Worm (Caenorhabditis elegans) whole organism, L4/young adult: ENCODE results near the gene ciao-2B.

Experiments used
- W03F9.2 ChIP-seq: fragments of 150-350 bp; optimal IDR thresholded peaks from 2 replicates; lab custom pipeline; 2014; ENCODE audit warnings: missing biosample characterization, missing genetic modification characterization
- him-1 ChIP-seq: sonication (generic microtip); optimal IDR thresholded peaks from 2 replicates; lab custom pipeline; 2016; ENCODE audit warnings: missing genotype, missing genetic modification reagents, missing genetic modification characterization, missing compliant biosample characterization

DNA sequence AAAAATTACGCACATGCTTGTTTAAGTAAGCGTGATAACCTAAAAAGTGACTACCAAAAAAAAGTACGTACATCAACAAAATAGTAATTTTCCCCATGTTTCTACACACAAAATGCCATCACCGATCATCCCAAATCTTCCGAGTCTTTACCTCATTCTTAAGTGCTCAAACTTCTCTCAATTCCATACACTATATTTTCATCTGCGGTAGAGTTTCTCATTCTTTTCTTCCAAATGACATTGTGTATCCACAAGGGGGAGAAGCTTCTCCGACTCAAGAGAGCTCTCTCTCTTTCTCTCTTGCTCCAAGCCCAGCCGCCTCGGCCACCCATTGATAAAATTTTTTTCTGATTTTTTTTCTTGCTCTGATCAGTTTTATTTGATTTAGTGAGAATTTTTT, 29.8 kb downstream of the ciao-2B start, which contains the start of gene myo-6:
- TF ChIP-seq W03F9.2 (tag; lab: Kevin White, UChicago) (no peak), him-1 (tag; lab: Kevin White, UChicago) (no peak)
